Worm (Caenorhabditis elegans) whole organism, young adult: Measurements from ENCODE around the gene F22E5.6.
"Not testable (repeated sequence)": the region's sequence is repeated elsewhere in the genome, so short reads cannot be mapped to it uniquely, and the experiment has no call there.

Experiments
- akir-1 ChIP-seq: fragments of 200-800 bp; sonication (Bioruptor generic); optimal IDR thresholded peaks from 2 replicates; lab custom pipeline; 2018; ENCODE audit warnings: mild to moderate bottlenecking, missing genetic modification characterization, moderate library complexity, missing compliant biosample characterization
- ama-1 ChIP-seq, 3 experiments: fragments of 150-350 bp in 1 of 3; sonication (generic microtip) in 2 of 3; optimal IDR thresholded peaks; 2 replicates each; lab custom pipeline; 2014 to 2018; ENCODE audit warnings: missing biosample characterization in 2 of 3, missing genetic modification characterization in 2 of 3, missing genetic modification reagents in 2 of 3
- dpl-1 ChIP-seq: fragments of 150-350 bp; optimal IDR thresholded peaks from 2 replicates; lab custom pipeline; 2014; ENCODE audit warnings: missing biosample characterization, missing genetic modification reagents, missing genetic modification characterization
- hmg-20 ChIP-seq: fragments of 200-800 bp; sonication (Bioruptor generic); IDR thresholded peaks from 2 replicates; pipeline ENCODE4 v1.3.6; 2022; ENCODE audit warnings: missing genetic modification reagents, missing genetic modification characterization, missing compliant biosample characterization
- mcd-1 ChIP-seq: fragments of 200-800 bp; sonication (Bioruptor generic); IDR thresholded peaks from 2 replicates; pipeline ENCODE4 v1.3.6; 2022; ENCODE audit warnings: missing genetic modification reagents, missing genetic modification characterization, missing compliant biosample characterization

- not testable (repeated sequence) for TF ChIP-seq dpl-1; akir-1 (GFP tag; lab: Kevin White, UChicago); hmg-20 (GFP tag; lab: Robert Waterston, UW); ama-1 (optimal IDR thresholded peaks at IDR 0.05; lab: Kevin White, UChicago); ama-1 (GFP tag; optimal IDR thresholded peaks at IDR 0.05; lab: Kevin White, UChicago); mcd-1 (GFP tag; lab: Robert Waterston, UW)
Observed at ce11 chrII:2673534-2673933, 23.9 kb downstream of the F22E5.6 start, which contains the start of the genes F22E5.20 and F22E5.1.
